Fruit fly (Drosophila melanogaster): ENCODE results near the gene mtsh.
A peak's percentile ranks its signal among the peaks of the same experiment; 100 is the strongest.

Gene mtsh

DNA sequence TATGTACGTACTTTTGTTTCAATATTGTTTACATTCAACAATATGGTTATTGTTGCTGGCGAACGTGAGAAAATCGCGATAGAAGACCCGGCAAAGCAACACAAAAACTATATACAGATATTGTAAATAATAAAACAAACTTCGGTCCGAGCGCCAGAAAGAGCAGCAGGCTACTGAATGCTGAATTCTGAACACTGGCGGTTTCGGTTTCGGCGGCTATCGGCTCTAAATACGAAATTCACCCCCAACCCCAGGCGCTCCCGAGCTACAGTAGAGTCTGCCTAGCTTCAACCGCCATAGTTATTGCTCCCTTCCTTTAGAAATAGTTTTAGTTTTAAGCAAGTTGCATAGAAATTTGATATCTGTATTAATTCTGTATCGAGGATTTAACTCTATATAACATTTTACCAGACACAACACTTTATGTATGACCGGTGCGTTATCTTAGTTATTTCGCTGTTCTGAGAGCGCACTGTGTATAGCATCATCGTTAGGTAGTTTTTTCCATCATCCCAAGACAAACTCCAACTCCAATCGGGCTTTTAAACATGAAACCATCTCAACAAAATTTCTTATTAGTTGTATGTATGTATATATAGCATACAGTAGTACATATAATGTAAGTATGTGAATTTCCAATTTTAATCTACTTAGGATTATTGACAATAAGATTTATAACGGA is 42.7 kb upstream of the mtsh start, which contains the start of gene CG7627 (continued):
- TF ChIP-seq Met (GFP tag; optimal IDR thresholded peaks at IDR 0.05) (peak; percentile 70), net (GFP tag; optimal IDR thresholded peaks at IDR 0.05) (peak; percentile 73), CG7368 (GFP tag; optimal IDR thresholded peaks at IDR 0.05) (peak; percentile 53), Sox102F (GFP tag; optimal IDR thresholded peaks at IDR 0.05) (peak; percentile 78), CG6163 (GFP tag; IDR thresholded peaks at IDR 0.05) (peak; percentile 81), CG32006 (GFP tag; optimal IDR thresholded peaks at IDR 0.05) (peak; percentile 76), fkh (GFP tag; optimal IDR thresholded peaks at IDR 0.05) (peak; percentile 51), CG11762 (GFP tag; optimal IDR thresholded peaks at IDR 0.05; ENCODE audit: insufficient read depth) (peak; percentile 5), fd59A (GFP tag; optimal IDR thresholded peaks at IDR 0.05) (peak; percentile 46), Ets21C (GFP tag; optimal IDR thresholded peaks at IDR 0.05) (peak; percentile 62), CG8319 (GFP tag; optimal IDR thresholded peaks at IDR 0.05) (peak; percentile 59), spab (GFP tag; optimal IDR thresholded peaks at IDR 0.05) (peak; percentile 53), CG34406 (GFP tag; optimal IDR thresholded peaks at IDR 0.05) (peak; percentile 51), Hr4 (GFP tag; optimal IDR thresholded peaks at IDR 0.05) (peak; percentile 58), CG9139 (GFP tag; optimal IDR thresholded peaks at IDR 0.05) (peak; percentile 30), CG31627 (GFP tag; optimal IDR thresholded peaks at IDR 0.05) (peak; percentile 66), lz (GFP tag; optimal IDR thresholded peaks at IDR 0.05) (peak; percentile 80), CG11902 (GFP tag; optimal IDR thresholded peaks at IDR 0.05) (peak; percentile 61), Smox (GFP tag; optimal IDR thresholded peaks at IDR 0.05) (peak; percentile 68), pdm3 (GFP tag; optimal IDR thresholded peaks at IDR 0.05) (peak; percentile 74), CG15336 (GFP tag; IDR thresholded peaks at IDR 0.05) (peak; percentile 66), Sox15 (GFP tag; optimal IDR thresholded peaks at IDR 0.05) (peak; percentile 52), Eip93F (GFP tag; optimal IDR thresholded peaks at IDR 0.05) (no peak), CG11294 (GFP tag; IDR thresholded peaks at IDR 0.05) (peak; percentile 68; the same call in 1 of the 2 replicates), topi (GFP tag; optimal IDR thresholded peaks at IDR 0.05) (peak; percentile 71)

DNA sequence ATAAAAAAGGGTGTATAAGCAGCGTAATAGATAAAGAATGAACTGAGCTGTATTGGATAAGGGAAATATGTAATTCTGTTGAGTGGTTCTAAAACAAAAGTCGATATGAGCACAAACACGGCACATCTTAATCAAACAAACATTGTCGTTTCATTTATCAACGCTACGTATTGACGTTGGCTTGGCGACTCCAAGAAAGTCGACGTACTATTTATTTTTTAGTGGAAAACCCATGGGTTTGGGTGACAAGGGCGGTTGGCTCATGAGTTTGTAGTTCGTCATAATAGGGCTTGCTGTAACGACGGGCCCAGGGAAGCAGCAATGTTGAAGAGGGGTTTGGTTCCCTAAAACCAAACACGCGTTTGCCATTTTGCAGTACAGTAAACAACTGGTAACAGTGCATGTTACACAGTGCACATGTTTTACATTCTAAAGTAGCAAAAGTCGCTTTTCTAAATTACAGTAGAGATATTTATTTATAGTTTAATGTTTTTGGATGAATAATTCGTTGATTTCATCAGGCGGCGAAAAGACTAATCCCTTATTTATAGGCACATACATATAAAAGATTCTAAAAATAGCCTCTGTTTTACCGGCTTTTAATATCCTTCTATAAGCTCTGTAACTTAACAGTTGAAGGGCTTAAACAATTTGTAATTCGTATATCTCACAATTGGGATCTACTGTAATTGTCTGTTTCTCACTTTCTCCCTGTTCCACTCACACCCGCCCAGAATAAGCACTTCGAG is 41.7 kb upstream of the mtsh start:
- no peak for TF ChIP-seq Lpt (GFP tag; optimal IDR thresholded peaks at IDR 0.05)
- peak; percentile 17 for TF ChIP-seq fd85E (GFP tag; optimal IDR thresholded peaks at IDR 0.05)
- no peak for TF ChIP-seq CG9139 (GFP tag; optimal IDR thresholded peaks at IDR 0.05)
- TF ChIP-seq CG10631 (GFP tag; optimal IDR thresholded peaks at IDR 0.05) = peak; percentile 42
- TF ChIP-seq CG10669 (GFP tag; optimal IDR thresholded peaks at IDR 0.05) = peak; percentile 32
- TF ChIP-seq Sox14 (GFP tag; optimal IDR thresholded peaks at IDR 0.05) = peak; percentile 50
- peak; percentile 17 for TF ChIP-seq Ets96B (tag; optimal IDR thresholded peaks at IDR 0.05)
- TF ChIP-seq Eip78C (GFP tag) = peak; percentile 91
- peak; percentile 46 for TF ChIP-seq CG34406 (GFP tag; optimal IDR thresholded peaks at IDR 0.05)
- peak; percentile 27 for TF ChIP-seq CG8319 (GFP tag; optimal IDR thresholded peaks at IDR 0.05)
- peak; percentile 66 for TF ChIP-seq Sox102F (GFP tag; optimal IDR thresholded peaks at IDR 0.05)
- TF ChIP-seq ss (GFP tag; optimal IDR thresholded peaks at IDR 0.05) = peak; percentile 30 to 62
- TF ChIP-seq CG11762 (GFP tag; optimal IDR thresholded peaks at IDR 0.05; ENCODE audit: insufficient read depth) = no peak
- no peak for TF ChIP-seq CG1621 (tag; optimal IDR thresholded peaks at IDR 0.05)
- TF ChIP-seq svp (GFP tag) = peak; percentile 85
- TF ChIP-seq CG3032 (tag; optimal IDR thresholded peaks at IDR 0.05) = peak; percentile 56
- TF ChIP-seq Smox (GFP tag; optimal IDR thresholded peaks at IDR 0.05) = peak; percentile 61
- peak in 1 of 2 experiments; percentile 52 for TF ChIP-seq salr (GFP tag; optimal IDR thresholded peaks at IDR 0.05)
- peak; percentile 63 for TF ChIP-seq CG15336 (GFP tag; IDR thresholded peaks at IDR 0.05)
- TF ChIP-seq CG7368 (GFP tag; optimal IDR thresholded peaks at IDR 0.05) = no peak
- TF ChIP-seq Ets21C (GFP tag; optimal IDR thresholded peaks at IDR 0.05) = peak; percentile 40
- peak; percentile 47 for TF ChIP-seq CG8632 (GFP tag; optimal IDR thresholded peaks at IDR 0.05)
- TF ChIP-seq vri (GFP tag; optimal IDR thresholded peaks at IDR 0.05) = no peak
- peak; percentile 60 for TF ChIP-seq achi (GFP tag; optimal IDR thresholded peaks at IDR 0.05)
- TF ChIP-seq Hr39 (GFP tag; optimal IDR thresholded peaks at IDR 0.05) = peak; percentile 68
- no peak for TF ChIP-seq pdm3 (GFP tag; optimal IDR thresholded peaks at IDR 0.05)
- TF ChIP-seq CG11294 (GFP tag; IDR thresholded peaks at IDR 0.05) = peak; percentile 27; the same call in 1 of the 2 replicates
- TF ChIP-seq CG11902 (GFP tag; optimal IDR thresholded peaks at IDR 0.05) = peak; percentile 20
- TF ChIP-seq CG6276 (GFP tag; optimal IDR thresholded peaks at IDR 0.05) = peak; percentile 52
- TF ChIP-seq Eip93F (GFP tag; optimal IDR thresholded peaks at IDR 0.05) = no peak
- TF ChIP-seq dac (GFP tag; optimal IDR thresholded peaks at IDR 0.05) = no peak
- TF ChIP-seq Hr4 (GFP tag; optimal IDR thresholded peaks at IDR 0.05) = peak; percentile 80
- peak; percentile 28 for TF ChIP-seq dsx (GFP tag; optimal IDR thresholded peaks at IDR 0.05; ENCODE audit: poor library complexity, severe bottlenecking)
- TF ChIP-seq lz (GFP tag; optimal IDR thresholded peaks at IDR 0.05) = peak; percentile 46
- TF ChIP-seq fkh (GFP tag; optimal IDR thresholded peaks at IDR 0.05) = peak; percentile 75
- peak; percentile 67 for TF ChIP-seq acj6 (GFP tag; optimal IDR thresholded peaks at IDR 0.05)
